Worm (Caenorhabditis elegans): Measurements from ENCODE around the gene pgp-10.

DNA sequence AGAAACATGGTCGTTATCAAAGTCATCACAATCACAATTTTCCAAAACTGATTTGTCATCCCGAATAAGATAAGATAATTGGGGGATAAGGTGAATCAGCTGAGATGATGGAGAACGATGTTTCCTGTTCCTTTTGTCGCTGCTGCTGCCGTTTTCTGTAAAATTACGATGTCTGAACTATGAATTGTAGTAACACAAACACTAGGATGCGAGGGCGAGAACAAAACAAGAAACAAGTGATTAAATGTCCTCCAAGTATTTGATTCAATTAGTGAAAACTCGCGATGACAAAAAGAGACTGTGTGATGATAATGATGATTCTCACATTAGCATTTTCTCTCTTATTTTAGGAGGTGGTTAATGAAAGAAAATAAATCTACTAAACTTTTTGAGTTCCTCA lies 3.0 kb upstream of the pgp-10 start, which contains the start of gene C54D1.7:
- no peak for TF ChIP-seq sem-2 (GFP tag; optimal IDR thresholded peaks at IDR 0.05)
- TF ChIP-seq nhr-12 (tag; optimal IDR thresholded peaks at IDR 0.05) = no peak
- TF ChIP-seq drap-1 (GFP tag; optimal IDR thresholded peaks at IDR 0.05) = no peak
